Worm (Caenorhabditis elegans) whole organism, midembryonic: ENCODE measurements around the gene F35D2.3.

ENCODE experiments used
- flt-1 ChIP-seq: fragments of 200-800 bp; sonication (Bioruptor generic); IDR thresholded peaks from 2 replicates; pipeline ENCODE4 v1.3.6; 2022; ENCODE audit warnings: missing genetic modification characterization, missing compliant biosample characterization
- ztf-29 ChIP-seq: fragments of 200-800 bp; sonication (Bioruptor generic); IDR thresholded peaks from 2 replicates; pipeline ENCODE4 v1.3.6; 2022; ENCODE audit warnings: missing genetic modification reagents, missing genetic modification characterization, missing compliant biosample characterization

DNA sequence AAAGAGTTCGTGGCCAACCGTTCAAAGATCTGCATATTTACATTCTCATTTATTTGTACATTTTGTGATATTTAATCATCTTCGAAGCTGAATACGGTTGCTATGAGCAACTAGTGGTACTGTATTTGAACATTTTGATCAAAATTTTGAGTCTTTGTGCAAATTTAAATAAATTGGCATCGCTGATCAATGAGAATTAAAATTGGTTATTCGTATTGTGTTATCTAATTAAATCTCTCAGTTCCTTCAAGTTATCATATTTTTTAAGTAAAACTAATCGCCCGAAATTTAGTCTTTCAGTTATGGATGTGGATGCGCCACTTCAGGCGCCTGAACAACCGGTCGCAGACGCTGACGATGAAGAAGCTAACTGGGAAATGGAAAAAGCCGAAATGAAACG lies 29.0 kb downstream of the F35D2.3 start, which contains the start of gene npp-21:
- TF ChIP-seq flt-1 (no peak), ztf-29 (no peak)
